Worm (Caenorhabditis elegans): Measurements from ENCODE around the gene oac-12.

- no peak for TF ChIP-seq ztf-11 (tag; optimal IDR thresholded peaks at IDR 0.05)
- no peak for TF ChIP-seq ZK546.5 (tag; optimal IDR thresholded peaks at IDR 0.05)
- TF ChIP-seq pha-4 (GFP tag; IDR thresholded peaks at IDR 0.05) = no peak
- no peak for TF ChIP-seq pha-4 (tag; optimal IDR thresholded peaks at IDR 0.05)
- TF ChIP-seq pqm-1 (tag; optimal IDR thresholded peaks at IDR 0.05) = no peak
- no peak for TF ChIP-seq nhr-237 (tag; optimal IDR thresholded peaks at IDR 0.05)
- TF ChIP-seq ceh-28 (tag; optimal IDR thresholded peaks at IDR 0.05) = no peak
Observed at ce11 chrV:4298579-4298978, 33.8 kb downstream of the oac-12 start, which contains the start of gene ZC132.11.
